Worm (Caenorhabditis elegans) whole organism, early embryonic: ENCODE measurements around the gene F13H8.5.

ENCODE experiments used
- ama-1 ChIP-seq: fragments of 150-350 bp; optimal IDR thresholded peaks from 2 replicates; lab custom pipeline; 2014
- ceh-36 ChIP-seq: sonication (generic microtip); optimal IDR thresholded peaks from 2 replicates; lab custom pipeline; 2016; ENCODE audit warnings: missing genetic modification characterization, inconsistent platforms, missing compliant biosample characterization
- flt-1 ChIP-seq: fragments of 200-800 bp; sonication (Bioruptor generic); IDR thresholded peaks from 2 replicates; pipeline ENCODE4 v1.3.6; 2022; ENCODE audit warnings: missing genetic modification characterization, missing compliant biosample characterization

DNA sequence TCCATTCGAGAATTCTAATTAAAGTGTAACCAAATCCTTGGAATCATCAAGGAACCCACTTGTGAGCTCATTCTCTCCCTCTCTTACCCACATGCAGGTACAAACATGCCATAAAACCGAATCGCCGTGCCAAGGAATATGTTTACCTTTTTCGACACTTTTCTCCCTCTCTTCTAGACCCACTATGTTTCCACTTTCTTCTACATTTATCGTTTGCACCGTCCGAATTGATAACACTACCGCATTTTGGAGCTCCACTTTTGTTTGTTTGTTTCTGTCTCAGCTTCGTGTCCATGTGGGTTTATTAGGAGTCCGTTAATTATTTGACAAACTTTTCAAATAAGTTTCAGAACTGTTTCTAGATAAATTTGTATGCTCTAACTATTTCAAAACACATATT is 26.0 kb upstream of the F13H8.5 start:
- TF ChIP-seq ceh-36 (tag; lab: Kevin White, UChicago) (no peak), flt-1 (GFP tag; lab: Robert Waterston, UW) (no peak), ama-1 (lab: Kevin White, UChicago) (no peak)
